Worm (Caenorhabditis elegans) whole organism, L3 larva: ENCODE measurements around the gene mboa-6.

Experiments
- ama-1 ChIP-seq: fragments of 150-350 bp; optimal IDR thresholded peaks from 2 replicates; lab custom pipeline; 2018
- egl-27 ChIP-seq: sonication (generic microtip); optimal IDR thresholded peaks from 4 replicates; lab custom pipeline; 2017; ENCODE audit warnings: missing biosample characterization, missing genetic modification reagents, missing genetic modification characterization
- elt-3 ChIP-seq, 3 experiments: fragments of 150-350 bp in 1 of 3; sonication (generic microtip) in 2 of 3; optimal IDR thresholded peaks; 2 replicates in 2 of 3; 4 replicates in 1 of 3; lab custom pipeline; 2014 to 2017; ENCODE audit warnings: missing biosample characterization in 3 of 3, missing genetic modification characterization in 3 of 3
- fkh-2 ChIP-seq: fragments of 150-350 bp; optimal IDR thresholded peaks from 2 replicates; lab custom pipeline; 2014; ENCODE audit warnings: missing biosample characterization, missing genetic modification reagents, missing genetic modification characterization
- lin-15B ChIP-seq: fragments of 150-350 bp; optimal IDR thresholded peaks from 2 replicates; lab custom pipeline; 2014; ENCODE audit warnings: missing biosample characterization, missing genetic modification characterization
- nhr-237 ChIP-seq: fragments of 150-350 bp; optimal IDR thresholded peaks from 2 replicates; lab custom pipeline; 2014; ENCODE audit warnings: missing biosample characterization, missing genetic modification characterization
- nhr-25 ChIP-seq: sonication (generic microtip); optimal IDR thresholded peaks from 2 replicates; lab custom pipeline; 2017; ENCODE audit warnings: missing biosample characterization, missing genetic modification characterization
- nhr-43 ChIP-seq: sonication (generic microtip); optimal IDR thresholded peaks from 2 replicates; lab custom pipeline; 2016; ENCODE audit warnings: mild to moderate bottlenecking, missing genetic modification characterization, missing compliant biosample characterization; ENCODE audit not compliant: poor library complexity, severe bottlenecking
- sea-2 ChIP-seq: fragments of 150-350 bp; sonication (generic microtip); optimal IDR thresholded peaks from 4 replicates; lab custom pipeline; 2014; ENCODE audit warnings: missing biosample characterization, missing genetic modification reagents, missing genetic modification characterization
- snpc-4 ChIP-seq: fragments of 150-350 bp; optimal IDR thresholded peaks from 2 replicates; lab custom pipeline; 2014; ENCODE audit warnings: missing biosample characterization, missing genetic modification characterization

- TF ChIP-seq elt-3 (tag; optimal IDR thresholded peaks at IDR 0.05; lab: Kevin White, UChicago) (peak; percentile 4 to 82 (median 31)), ama-1 (lab: Kevin White, UChicago) (peak; percentile 29), fkh-2 (tag; lab: Kevin White, UChicago) (no peak), nhr-237 (tag; lab: Kevin White, UChicago) (no peak), nhr-25 (peak; percentile 88), lin-15B (peak; percentile 63), nhr-43 (tag; lab: Kevin White, UChicago) (peak; percentile 97), egl-27 (tag; lab: Kevin White, UChicago) (peak; percentile 86), sea-2 (GFP tag; lab: Kevin White, UChicago) (peak; percentile 11), snpc-4 (tag; lab: Kevin White, UChicago) (peak; percentile 73)
These were observed 40.5 kb downstream of the mboa-6 start for ce11 chrIII:1921136-1921680.
